Worm (Caenorhabditis elegans): ENCODE measurements around the gene F48F7.6.

F48F7.6 gene

ce11 chrX:13995803-13996388, 18.3 kb downstream of the F48F7.6 start, which contains the start of the genes C31E10.5 and C31E10.6:
TSS of gene C31E10.5 (minus strand) at chrX:13995834.
TSS of gene C31E10.6 (plus strand) at chrX:13996338.
- TF ChIP-seq snpc-4 (tag; optimal IDR thresholded peaks at IDR 0.05): peak; percentile 10
- peak; percentile 79 for TF ChIP-seq hmg-11 (tag; optimal IDR thresholded peaks at IDR 0.05)
- TF ChIP-seq nhr-23 (tag; optimal IDR thresholded peaks at IDR 0.05): peak; percentile 9
- TF ChIP-seq elt-2 (tag; optimal IDR thresholded peaks at IDR 0.05): peak; percentile 11
- TF ChIP-seq egl-5 (tag; optimal IDR thresholded peaks at IDR 0.05): no peak
- TF ChIP-seq nhr-25 (tag; optimal IDR thresholded peaks at IDR 0.05): peak; percentile 31
- no peak for TF ChIP-seq skn-1 (tag; optimal IDR thresholded peaks at IDR 0.05)
- peak; percentile 22 for TF ChIP-seq lin-39 (tag; optimal IDR thresholded peaks at IDR 0.05)
- peak; percentile 24 for TF ChIP-seq lin-15B (tag; optimal IDR thresholded peaks at IDR 0.05)
- no peak for TF ChIP-seq elt-3 (tag; optimal IDR thresholded peaks at IDR 0.05)
- TF ChIP-seq pha-4 (tag; optimal IDR thresholded peaks at IDR 0.05): peak; percentile 66

- TF ChIP-seq ceh-28 (tag; optimal IDR thresholded peaks at IDR 0.05) (peak; percentile 72), pha-4 (tag; optimal IDR thresholded peaks at IDR 0.05) (peak; percentile 21), elt-2 (tag; optimal IDR thresholded peaks at IDR 0.05) (peak; percentile 69), daf-12 (tag; optimal IDR thresholded peaks at IDR 0.05) (no peak), pqm-1 (tag; optimal IDR thresholded peaks at IDR 0.05) (peak; percentile 85), egl-5 (tag; optimal IDR thresholded peaks at IDR 0.05) (no peak), mml-1 (tag; optimal IDR thresholded peaks at IDR 0.05) (no peak), nhr-23 (tag; optimal IDR thresholded peaks at IDR 0.05) (peak; percentile 66)
Measured at ce11 chrX:14000198-14000748, 22.6 kb downstream of the F48F7.6 start.

ce11 chrX:14001494-14001974, 23.9 kb downstream of the F48F7.6 start, which contains the start of gene cytb-5.1:
TSS of gene cytb-5.1 (plus strand) at chrX:14001924.
- TF ChIP-seq elt-2 (tag; optimal IDR thresholded peaks at IDR 0.05) (peak; percentile 78), elt-3 (tag; optimal IDR thresholded peaks at IDR 0.05) (no peak), nfya-1 (tag; optimal IDR thresholded peaks at IDR 0.05; ENCODE audit: insufficient read depth) (peak; percentile 41), nhr-43 (tag; optimal IDR thresholded peaks at IDR 0.05; ENCODE audit: poor library complexity, severe bottlenecking) (no peak), ZK546.5 (tag; optimal IDR thresholded peaks at IDR 0.05) (no peak), R02D3.7 (tag; optimal IDR thresholded peaks at IDR 0.05) (no peak), jun-1 (tag; optimal IDR thresholded peaks at IDR 0.05) (peak; percentile 24), egl-27 (tag; optimal IDR thresholded peaks at IDR 0.05) (no peak), pqm-1 (tag; optimal IDR thresholded peaks at IDR 0.05) (peak; percentile 71), pha-4 (tag; optimal IDR thresholded peaks at IDR 0.05) (peak; percentile 87), nhr-67 (tag; optimal IDR thresholded peaks at IDR 0.05) (no peak), nhr-23 (tag; optimal IDR thresholded peaks at IDR 0.05) (peak; percentile 58), nhr-77 (tag; optimal IDR thresholded peaks at IDR 0.05) (no peak)

ce11 chrX:14002739-14003138, 25.1 kb downstream of the F48F7.6 start:
- TF ChIP-seq nhr-11 (tag; optimal IDR thresholded peaks at IDR 0.05): no peak
- TF ChIP-seq egl-27 (tag; optimal IDR thresholded peaks at IDR 0.05): no peak
- TF ChIP-seq hmg-11 (tag; optimal IDR thresholded peaks at IDR 0.05): no peak

ce11 chrX:14003538-14003937, 25.9 kb downstream of the F48F7.6 start:
- TF ChIP-seq elt-3 (tag; optimal IDR thresholded peaks at IDR 0.05) (no peak), snpc-4 (tag; optimal IDR thresholded peaks at IDR 0.05) (no peak), nhr-11 (tag; optimal IDR thresholded peaks at IDR 0.05) (no peak), nfya-1 (tag; optimal IDR thresholded peaks at IDR 0.05; ENCODE audit: insufficient read depth) (no peak), ceh-28 (tag; optimal IDR thresholded peaks at IDR 0.05) (no peak), pqm-1 (tag; optimal IDR thresholded peaks at IDR 0.05) (peak; percentile 60), ceh-16 (tag; optimal IDR thresholded peaks at IDR 0.05) (no peak), elt-2 (tag; optimal IDR thresholded peaks at IDR 0.05) (peak; percentile 48), daf-12 (tag; optimal IDR thresholded peaks at IDR 0.05) (no peak)

- TF ChIP-seq tbx-2 (tag; optimal IDR thresholded peaks at IDR 0.05) (no peak), pha-4 (tag; optimal IDR thresholded peaks at IDR 0.05) (no peak), nhr-237 (tag; optimal IDR thresholded peaks at IDR 0.05) (no peak), eor-1 (tag; optimal IDR thresholded peaks at IDR 0.05) (no peak), mdl-1 (tag; optimal IDR thresholded peaks at IDR 0.05) (no peak), snpc-4 (tag; optimal IDR thresholded peaks at IDR 0.05) (no peak), nhr-67 (tag; optimal IDR thresholded peaks at IDR 0.05) (no peak), pqm-1 (tag; optimal IDR thresholded peaks at IDR 0.05) (no peak), aly-2 (tag; optimal IDR thresholded peaks at IDR 0.05) (no peak)
Measured at ce11 chrX:14008130-14008529, 30.5 kb downstream of the F48F7.6 start.

All from whole organism, L3 larva.